Worm (Caenorhabditis elegans) whole organism, L4 larva: ENCODE results near the gene srh-63.

Experiments used
- ama-1 ChIP-seq: fragments of 150-350 bp; optimal IDR thresholded peaks from 2 replicates; lab custom pipeline; 2014; ENCODE audit warnings: inconsistent platforms, mixed read lengths
- duxl-1 ChIP-seq: sonication (generic microtip); optimal IDR thresholded peaks from 2 replicates; lab custom pipeline; 2016; ENCODE audit warnings: mild to moderate bottlenecking, missing genetic modification characterization, moderate library complexity, missing compliant biosample characterization; ENCODE audit not compliant: poor library complexity
- egl-27 ChIP-seq: sonication (generic microtip); optimal IDR thresholded peaks from 3 replicates; lab custom pipeline; 2017; ENCODE audit warnings: missing biosample characterization, missing genetic modification reagents, missing genetic modification characterization
- egl-43 ChIP-seq: fragments of 200-800 bp; sonication (Bioruptor generic); IDR thresholded peaks from 2 replicates; pipeline ENCODE4 v1.3.6; 2022; ENCODE audit warnings: missing genetic modification reagents, missing genetic modification characterization, missing compliant biosample characterization
- nhr-111 ChIP-seq: fragments of 200-800 bp; sonication (Bioruptor generic); optimal IDR thresholded peaks from 2 replicates; lab custom pipeline; 2018; ENCODE audit warnings: mild to moderate bottlenecking, missing genetic modification characterization, missing compliant biosample characterization
- nhr-6 ChIP-seq: fragments of 150-350 bp; optimal IDR thresholded peaks from 2 replicates; lab custom pipeline; 2014; ENCODE audit warnings: missing biosample characterization, missing genetic modification characterization
- pha-4 ChIP-seq, 2 experiments: fragments of 150-350 bp in 1 of 2; fragments of 200-800 bp in 1 of 2; sonication (Bioruptor generic) in 1 of 2; IDR thresholded peaks in 1 of 2; optimal IDR thresholded peaks in 1 of 2; 2 replicates each; pipeline versions ENCODE4 v1.3.6 to Lab custom; 2014 to 2022; ENCODE audit warnings: missing genetic modification characterization in 2 of 2, missing genetic modification reagents in 2 of 2, missing biosample characterization in 1 of 2, missing compliant biosample characterization in 1 of 2
- php-3 ChIP-seq: fragments of 200-800 bp; sonication (Bioruptor generic); IDR thresholded peaks from 2 replicates; pipeline ENCODE4 v1.3.6; 2022; ENCODE audit warnings: missing genetic modification reagents, missing genetic modification characterization, missing compliant biosample characterization
- skn-1 ChIP-seq: fragments of 150-350 bp; optimal IDR thresholded peaks from 2 replicates; lab custom pipeline; 2014; ENCODE audit warnings: missing biosample characterization, missing genetic modification characterization
- unc-62 ChIP-seq, 3 experiments: fragments of 150-350 bp in 1 of 3; sonication (generic microtip); optimal IDR thresholded peaks in 2 of 3; peaks in 1 of 3; 1 replicate in 1 of 3; 2 replicates in 2 of 3; lab custom pipeline; 2014 to 2017; ENCODE audit warnings: missing biosample characterization in 3 of 3, missing genetic modification characterization in 3 of 3, missing genetic modification reagents in 3 of 3, missing genotype in 1 of 3
- zag-1 ChIP-seq: fragments of 150-350 bp; optimal IDR thresholded peaks from 2 replicates; lab custom pipeline; 2014; ENCODE audit warnings: missing biosample characterization, missing genetic modification characterization
- zip-11 ChIP-seq: fragments of 200-800 bp; sonication (Bioruptor generic); IDR thresholded peaks from 2 replicates; pipeline ENCODE4 v1.3.6; 2022; ENCODE audit warnings: missing genetic modification characterization, missing compliant biosample characterization

ce11 chrIV:14528718-14529117 lies 5.0 kb downstream of the srh-63 start, which contains the start of gene T27E7.3:
- no peak for TF ChIP-seq zip-11 (GFP tag; lab: Robert Waterston, UW)
- no peak for TF ChIP-seq pha-4 (GFP tag; IDR thresholded peaks at IDR 0.05; lab: Robert Waterston, UW)
- TF ChIP-seq pha-4 (tag; optimal IDR thresholded peaks at IDR 0.05; lab: Kevin White, UChicago): no peak
- TF ChIP-seq zag-1: no peak
- TF ChIP-seq skn-1 (tag; lab: Kevin White, UChicago): no peak
- TF ChIP-seq egl-43 (GFP tag; lab: Robert Waterston, UW): no peak
- no peak for TF ChIP-seq ama-1 (lab: Kevin White, UChicago)
- TF ChIP-seq php-3 (GFP tag; lab: Robert Waterston, UW): no peak
- no peak for TF ChIP-seq egl-27
- TF ChIP-seq nhr-111 (GFP tag; lab: Kevin White, UChicago): no peak
- no peak for TF ChIP-seq duxl-1 (tag; lab: Kevin White, UChicago)
- no peak for TF ChIP-seq nhr-6
- TF ChIP-seq unc-62 (GFP tag; optimal IDR thresholded peaks at IDR 0.05 in 1 of 2; lab: Kevin White, UChicago): no peak
- TF ChIP-seq unc-62 (tag; optimal IDR thresholded peaks at IDR 0.05; lab: Kevin White, UChicago): no peak
